Worm (Caenorhabditis elegans) whole organism, L4 larva: Measurements from ENCODE around the gene C56A3.5.

Experiments used
- daf-12 ChIP-seq: fragments of 150-350 bp; optimal IDR thresholded peaks from 2 replicates; lab custom pipeline; 2014; ENCODE audit warnings: missing biosample characterization, missing genetic modification reagents, missing genetic modification characterization
- hlh-30 ChIP-seq: sonication (generic microtip); optimal IDR thresholded peaks from 2 replicates; lab custom pipeline; 2017; ENCODE audit warnings: antibody characterized with exemption, mild to moderate bottlenecking, missing genetic modification characterization, missing compliant biosample characterization; ENCODE audit not compliant: insufficient read depth
- mdl-1 ChIP-seq, 2 experiments: fragments of 150-350 bp in 1 of 2; sonication (generic microtip) in 1 of 2; optimal IDR thresholded peaks; 2 replicates each; lab custom pipeline; 2014 to 2017; ENCODE audit warnings: missing biosample characterization in 2 of 2, missing genetic modification characterization in 2 of 2
- nhr-10 ChIP-seq: fragments of 150-350 bp; optimal IDR thresholded peaks from 2 replicates; lab custom pipeline; 2014; ENCODE audit warnings: missing biosample characterization, missing genetic modification characterization
- nhr-25 ChIP-seq: sonication (generic microtip); optimal IDR thresholded peaks from 2 replicates; lab custom pipeline; 2017; ENCODE audit warnings: missing genetic modification characterization, mild to moderate bottlenecking, missing compliant biosample characterization, antibody characterized with exemption, moderate library complexity, borderline replicate concordance; ENCODE audit not compliant: insufficient read depth
- unc-62 ChIP-seq, 3 experiments: fragments of 150-350 bp in 1 of 3; sonication (generic microtip); optimal IDR thresholded peaks in 2 of 3; peaks in 1 of 3; 1 replicate in 1 of 3; 2 replicates in 2 of 3; lab custom pipeline; 2014 to 2017; ENCODE audit warnings: missing biosample characterization in 3 of 3, missing genetic modification characterization in 3 of 3, missing genetic modification reagents in 3 of 3, missing genotype in 1 of 3
- zfp-3 ChIP-seq: fragments of 200-800 bp; sonication (Bioruptor generic); conservative IDR thresholded peaks from 2 replicates; pipeline ENCODE4 v1.3.6; 2022; ENCODE audit warnings: missing genetic modification reagents, missing genetic modification characterization, missing compliant biosample characterization

ce11 chrV:13563841-13564240, 12.1 kb downstream of the C56A3.5 start, which contains the start of gene grl-17:
- no peak for TF ChIP-seq daf-12 (tag; lab: Kevin White, UChicago)
- TF ChIP-seq hlh-30 (tag; lab: Kevin White, UChicago) = no peak
- peak in 1 of 2 experiments; percentile 87 for TF ChIP-seq unc-62 (GFP tag; optimal IDR thresholded peaks at IDR 0.05 in 1 of 2; lab: Kevin White, UChicago)
- no peak for TF ChIP-seq unc-62 (tag; optimal IDR thresholded peaks at IDR 0.05; lab: Kevin White, UChicago)
- no peak for TF ChIP-seq nhr-25 (tag; lab: Kevin White, UChicago)
- TF ChIP-seq nhr-10 (tag; lab: Kevin White, UChicago) = no peak
- no peak for TF ChIP-seq zfp-3 (GFP tag; lab: Robert Waterston, UW)
- no peak for TF ChIP-seq mdl-1 (tag; optimal IDR thresholded peaks at IDR 0.05; lab: Kevin White, UChicago)
